Worm (Caenorhabditis elegans) whole organism, L2 larva: Measurements from ENCODE around the gene exc-1.

Experiments used
- C34F6.9 ChIP-seq: fragments of 150-350 bp; optimal IDR thresholded peaks from 2 replicates; lab custom pipeline; 2014; ENCODE audit warnings: missing biosample characterization, missing genetic modification characterization
- R02D3.7 ChIP-seq: fragments of 150-350 bp; optimal IDR thresholded peaks from 2 replicates; lab custom pipeline; 2014; ENCODE audit warnings: missing biosample characterization, missing genetic modification characterization
- Y55F3AM.14 ChIP-seq: fragments of 200-800 bp; sonication (Bioruptor generic); optimal IDR thresholded peaks from 2 replicates; lab custom pipeline; 2018; ENCODE audit warnings: mild to moderate bottlenecking, missing genetic modification characterization, missing compliant biosample characterization
- alr-1 ChIP-seq: fragments of 150-350 bp; optimal IDR thresholded peaks from 2 replicates; lab custom pipeline; 2014; ENCODE audit warnings: missing biosample characterization, missing genetic modification characterization
- aly-2 ChIP-seq: fragments of 150-350 bp; optimal IDR thresholded peaks from 2 replicates; lab custom pipeline; 2014; ENCODE audit warnings: missing biosample characterization, missing genetic modification characterization
- blmp-1 ChIP-seq: sonication (generic microtip); optimal IDR thresholded peaks from 2 replicates; lab custom pipeline; 2017; ENCODE audit warnings: missing genetic modification characterization, mild to moderate bottlenecking, missing compliant biosample characterization, antibody characterized with exemption, moderate library complexity; ENCODE audit not compliant: insufficient read depth
- ceh-82 ChIP-seq: fragments of 150-350 bp; optimal IDR thresholded peaks from 2 replicates; lab custom pipeline; 2014; ENCODE audit warnings: missing biosample characterization, missing genetic modification characterization
- crh-2 ChIP-seq: sonication (generic microtip); optimal IDR thresholded peaks from 2 replicates; lab custom pipeline; 2017; ENCODE audit warnings: missing biosample characterization, missing genetic modification characterization
- dmd-4 ChIP-seq: sonication (generic microtip); optimal IDR thresholded peaks from 2 replicates; lab custom pipeline; 2017; ENCODE audit warnings: missing biosample characterization, missing genetic modification characterization
- egl-27 ChIP-seq: sonication (generic microtip); optimal IDR thresholded peaks from 3 replicates; lab custom pipeline; 2017; ENCODE audit warnings: missing biosample characterization, missing genetic modification reagents, missing genetic modification characterization
- elt-1 ChIP-seq: fragments of 150-350 bp; optimal IDR thresholded peaks from 2 replicates; lab custom pipeline; 2014; ENCODE audit warnings: missing biosample characterization, missing genetic modification characterization
- elt-3 ChIP-seq: sonication (generic microtip); optimal IDR thresholded peaks from 2 replicates; lab custom pipeline; 2017; ENCODE audit warnings: missing biosample characterization, missing genetic modification characterization
- fos-1 ChIP-seq: fragments of 150-350 bp; optimal IDR thresholded peaks from 2 replicates; lab custom pipeline; 2014; ENCODE audit warnings: missing biosample characterization, missing genetic modification characterization
- gmeb-1 ChIP-seq: fragments of 150-350 bp; optimal IDR thresholded peaks from 2 replicates; lab custom pipeline; 2014; ENCODE audit warnings: missing biosample characterization, missing genetic modification characterization
- lin-11 ChIP-seq: fragments of 150-350 bp; sonication (generic microtip); optimal IDR thresholded peaks from 2 replicates; lab custom pipeline; 2014; ENCODE audit warnings: missing biosample characterization, missing genetic modification characterization, inconsistent platforms, mixed read lengths
- lin-13 ChIP-seq: fragments of 150-350 bp; optimal IDR thresholded peaks from 2 replicates; lab custom pipeline; 2014; ENCODE audit warnings: missing biosample characterization, missing genetic modification reagents, missing genetic modification characterization
- mab-5 ChIP-seq: fragments of 150-350 bp; optimal IDR thresholded peaks from 2 replicates; lab custom pipeline; 2014; ENCODE audit warnings: missing biosample characterization, missing genetic modification characterization
- mbf-1 ChIP-seq: sonication (generic microtip); optimal IDR thresholded peaks from 2 replicates; lab custom pipeline; 2017; ENCODE audit warnings: missing biosample characterization, missing genetic modification characterization
- mdl-1 ChIP-seq, 2 experiments: fragments of 150-350 bp in 1 of 2; sonication (generic microtip) in 1 of 2; optimal IDR thresholded peaks; 2 replicates each; lab custom pipeline; 2017; ENCODE audit warnings: missing biosample characterization in 2 of 2, missing genetic modification characterization in 2 of 2
- nhr-10 ChIP-seq: sonication (generic microtip); optimal IDR thresholded peaks from 2 replicates; lab custom pipeline; 2017; ENCODE audit warnings: missing biosample characterization, missing genetic modification characterization
- nhr-12 ChIP-seq: fragments of 150-350 bp; optimal IDR thresholded peaks from 2 replicates; lab custom pipeline; 2014; ENCODE audit warnings: missing biosample characterization, missing genetic modification characterization
- nhr-21 ChIP-seq: fragments of 150-350 bp; optimal IDR thresholded peaks from 2 replicates; lab custom pipeline; 2014; ENCODE audit warnings: missing biosample characterization, missing genetic modification characterization
- nhr-23 ChIP-seq: fragments of 150-350 bp; optimal IDR thresholded peaks from 2 replicates; lab custom pipeline; 2014; ENCODE audit warnings: missing biosample characterization, missing genetic modification reagents, missing genetic modification characterization
- nhr-237 ChIP-seq: fragments of 150-350 bp; optimal IDR thresholded peaks from 2 replicates; lab custom pipeline; 2014; ENCODE audit warnings: missing biosample characterization, missing genetic modification characterization
- nhr-25 ChIP-seq: fragments of 150-350 bp; sonication (generic microtip); optimal IDR thresholded peaks from 3 replicates; lab custom pipeline; 2014; ENCODE audit warnings: missing biosample characterization, missing genetic modification characterization
- nhr-6 ChIP-seq: fragments of 150-350 bp; optimal IDR thresholded peaks from 2 replicates; lab custom pipeline; 2014; ENCODE audit warnings: missing biosample characterization, missing genetic modification characterization
- nhr-77 ChIP-seq: fragments of 150-350 bp; optimal IDR thresholded peaks from 2 replicates; lab custom pipeline; 2014; ENCODE audit warnings: missing biosample characterization, missing genetic modification characterization
- peb-1 ChIP-seq: fragments of 150-350 bp; optimal IDR thresholded peaks from 2 replicates; lab custom pipeline; 2014; ENCODE audit warnings: missing biosample characterization, missing genetic modification characterization
- skn-1 ChIP-seq: sonication (generic microtip); optimal IDR thresholded peaks from 2 replicates; lab custom pipeline; 2017; ENCODE audit warnings: missing biosample characterization, missing genetic modification characterization
- sma-3 ChIP-seq: sonication (generic microtip); optimal IDR thresholded peaks from 2 replicates; lab custom pipeline; 2016; ENCODE audit warnings: missing genetic modification reagents, missing genetic modification characterization, missing compliant biosample characterization
- sma-9 ChIP-seq, 2 experiments: fragments of 150-350 bp in 1 of 2; sonication (generic microtip) in 1 of 2; optimal IDR thresholded peaks; 2 replicates each; lab custom pipeline; 2014 to 2016; ENCODE audit warnings: missing genetic modification characterization in 2 of 2, mild to moderate bottlenecking in 1 of 2, missing biosample characterization in 1 of 2, missing compliant biosample characterization in 1 of 2, missing genetic modification reagents in 1 of 2, moderate library complexity in 1 of 2
- snpc-4 ChIP-seq: fragments of 150-350 bp; optimal IDR thresholded peaks from 2 replicates; lab custom pipeline; 2014; ENCODE audit warnings: missing biosample characterization, missing genetic modification characterization
- unc-39 ChIP-seq: fragments of 150-350 bp; optimal IDR thresholded peaks from 2 replicates; lab custom pipeline; 2014; ENCODE audit warnings: missing biosample characterization, missing genetic modification characterization
- unc-55 ChIP-seq: fragments of 150-350 bp; sonication (generic microtip); optimal IDR thresholded peaks from 3 replicates; lab custom pipeline; 2014; ENCODE audit warnings: missing biosample characterization, missing genetic modification reagents, missing genetic modification characterization
- unc-62 ChIP-seq: fragments of 150-350 bp; optimal IDR thresholded peaks from 2 replicates; lab custom pipeline; 2014; ENCODE audit warnings: missing biosample characterization, missing genetic modification reagents, missing genetic modification characterization
- ztf-11 ChIP-seq: sonication (generic microtip); optimal IDR thresholded peaks from 2 replicates; lab custom pipeline; 2017; ENCODE audit warnings: missing biosample characterization, missing genetic modification characterization
- ztf-4 ChIP-seq: fragments of 150-350 bp; optimal IDR thresholded peaks from 2 replicates; lab custom pipeline; 2014; ENCODE audit warnings: missing biosample characterization, missing genetic modification characterization

The exc-1 gene

DNA sequence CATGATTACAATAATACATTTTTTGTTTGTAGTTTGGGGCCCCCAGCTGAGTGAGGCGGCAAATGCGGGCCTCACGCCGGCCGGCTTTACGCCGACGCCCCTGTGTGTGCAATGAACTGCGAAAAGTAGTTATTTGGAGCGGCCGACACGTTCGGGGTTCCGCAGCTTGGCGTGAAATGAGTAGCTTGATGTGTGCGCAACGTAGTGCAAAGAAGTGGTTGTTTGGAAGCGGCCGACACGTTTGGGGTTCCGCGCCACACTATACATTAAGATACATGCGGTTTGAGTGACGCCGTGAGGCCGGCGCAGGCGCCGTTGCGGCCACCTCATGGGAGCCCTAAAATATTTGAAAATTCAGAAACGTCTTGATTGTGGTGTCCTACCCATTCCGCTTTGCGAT lies 8.6 kb downstream of the exc-1 start:
- TF ChIP-seq snpc-4 (tag; lab: Kevin White, UChicago) = peak; percentile 24
- no peak for TF ChIP-seq unc-62 (GFP tag; lab: Kevin White, UChicago)

DNA sequence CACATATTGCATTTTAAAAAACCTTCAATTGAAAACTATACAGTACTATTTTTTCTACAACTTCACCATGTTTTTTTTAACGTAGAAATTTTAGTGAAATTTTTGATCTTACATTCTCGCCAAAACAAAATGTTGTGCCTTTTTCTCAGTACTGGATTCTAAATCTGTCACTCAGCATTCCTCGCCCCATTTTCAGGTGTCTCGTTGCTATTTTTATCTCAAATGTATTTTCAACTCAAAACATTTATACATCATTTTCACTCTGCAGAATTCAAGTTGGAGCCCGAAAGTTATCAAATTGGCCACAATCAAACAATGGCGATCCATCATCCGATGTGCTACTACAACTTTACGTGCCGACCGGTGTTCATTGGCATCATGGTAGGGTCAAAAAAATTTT lies 11.2 kb downstream of the exc-1 start, which contains the start of gene sprr-1:
Gene sprr-1 (plus strand): TSS at position 269 of the 400 bp plus-strand sequence.
- TF ChIP-seq blmp-1 (tag; lab: Kevin White, UChicago) = no peak
- no peak for TF ChIP-seq peb-1 (tag; lab: Kevin White, UChicago)
- TF ChIP-seq mdl-1 (tag; optimal IDR thresholded peaks at IDR 0.05; lab: Kevin White, UChicago) = no peak
- TF ChIP-seq C34F6.9 = no peak
- no peak for TF ChIP-seq nhr-10 (tag; lab: Kevin White, UChicago)
- TF ChIP-seq fos-1 (tag; lab: Kevin White, UChicago) = no peak
- no peak for TF ChIP-seq unc-55
- no peak for TF ChIP-seq mbf-1 (tag; lab: Kevin White, UChicago)
- TF ChIP-seq crh-2 (tag; lab: Kevin White, UChicago) = no peak
- TF ChIP-seq sma-9 (GFP tag; optimal IDR thresholded peaks at IDR 0.05; lab: Kevin White, UChicago) = no peak
- no peak for TF ChIP-seq sma-9 (tag; optimal IDR thresholded peaks at IDR 0.05; lab: Kevin White, UChicago)
- TF ChIP-seq nhr-237 (tag; lab: Kevin White, UChicago) = no peak
- TF ChIP-seq Y55F3AM.14 (GFP tag; lab: Kevin White, UChicago) = no peak
- TF ChIP-seq ztf-11 (tag; lab: Kevin White, UChicago) = no peak
- no peak for TF ChIP-seq R02D3.7 (tag; lab: Kevin White, UChicago)
- no peak for TF ChIP-seq dmd-4 (tag; lab: Kevin White, UChicago)
- no peak for TF ChIP-seq alr-1 (tag; lab: Kevin White, UChicago)
- TF ChIP-seq elt-3 (tag; lab: Kevin White, UChicago) = no peak
- TF ChIP-seq aly-2 (tag; lab: Kevin White, UChicago) = no peak
- no peak for TF ChIP-seq nhr-12
- TF ChIP-seq, all 48 proteins: peak for 0

DNA sequence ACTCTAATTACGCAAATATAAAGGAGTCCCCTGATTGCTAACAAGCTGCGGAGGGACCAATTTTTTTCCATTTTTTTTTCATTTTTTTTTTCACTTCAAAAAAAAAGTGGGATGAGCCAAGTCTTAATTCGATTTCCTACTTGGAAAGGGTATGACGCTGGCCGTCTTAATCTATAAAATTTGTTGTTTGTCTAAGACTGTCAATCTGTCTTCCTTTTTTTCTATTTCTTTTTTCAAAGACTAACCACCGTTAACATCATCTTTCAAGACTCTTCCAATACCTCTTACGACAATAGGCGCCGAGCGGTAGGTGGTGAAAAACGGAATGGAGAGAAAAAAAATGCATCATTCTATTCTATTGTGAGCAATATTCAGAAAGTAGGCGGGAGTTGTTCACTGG lies 12.2 kb downstream of the exc-1 start:
- TF ChIP-seq nhr-23 (tag; lab: Kevin White, UChicago) (no peak), unc-62 (GFP tag; lab: Kevin White, UChicago) (no peak), ztf-4 (no peak), lin-13 (no peak), nhr-6 (tag; lab: Kevin White, UChicago) (no peak), unc-39 (tag; lab: Kevin White, UChicago) (no peak), gmeb-1 (tag; lab: Kevin White, UChicago) (no peak), alr-1 (tag; lab: Kevin White, UChicago) (no peak), R02D3.7 (tag; lab: Kevin White, UChicago) (no peak), ztf-11 (tag; lab: Kevin White, UChicago) (no peak), elt-1 (tag; lab: Kevin White, UChicago) (no peak), ceh-82 (tag; lab: Kevin White, UChicago) (no peak), sma-9 (GFP tag; optimal IDR thresholded peaks at IDR 0.05; lab: Kevin White, UChicago) (no peak), sma-9 (tag; optimal IDR thresholded peaks at IDR 0.05; lab: Kevin White, UChicago) (no peak), peb-1 (tag; lab: Kevin White, UChicago) (no peak), mdl-1 (tag; optimal IDR thresholded peaks at IDR 0.05; lab: Kevin White, UChicago) (no peak), elt-3 (tag; lab: Kevin White, UChicago) (no peak), nhr-12 (no peak), nhr-77 (tag; lab: Kevin White, UChicago) (no peak), lin-11 (tag; lab: Kevin White, UChicago) (no peak)

DNA sequence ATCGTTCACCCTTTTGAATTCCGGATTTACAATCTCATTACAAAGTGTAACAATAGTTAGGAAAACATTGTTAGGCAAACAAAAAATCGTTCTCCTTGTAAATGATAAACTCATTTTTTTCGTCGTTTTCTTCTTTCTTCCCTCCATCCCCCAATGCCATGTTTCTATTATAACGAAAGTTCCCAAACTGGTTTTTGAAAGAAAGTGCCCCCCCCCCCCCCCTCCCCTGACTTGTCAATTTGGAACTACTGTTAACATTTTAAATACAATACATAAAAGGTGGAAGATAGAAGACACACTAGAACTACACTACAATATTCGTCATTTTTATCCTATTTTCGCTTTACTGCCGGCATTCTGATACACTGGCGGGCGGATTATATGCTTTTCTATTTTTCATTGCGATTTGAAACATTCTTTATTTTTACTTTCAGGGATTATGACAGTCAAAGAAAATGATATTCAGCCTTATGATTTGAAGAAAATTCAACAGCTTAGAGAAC lies 30.9 kb downstream of the exc-1 start, which contains the start of gene R03A10.5:
Gene R03A10.5 (plus strand): TSS at position 431 of the 503 bp plus-strand sequence.
- TF ChIP-seq unc-55 (no peak), snpc-4 (tag; lab: Kevin White, UChicago) (no peak), nhr-12 (no peak), skn-1 (tag; lab: Kevin White, UChicago) (no peak), nhr-77 (tag; lab: Kevin White, UChicago) (no peak), nhr-21 (tag; lab: Kevin White, UChicago) (no peak), aly-2 (tag; lab: Kevin White, UChicago) (no peak), sma-3 (no peak), mdl-1 (tag; optimal IDR thresholded peaks at IDR 0.05; lab: Kevin White, UChicago) (no peak), elt-1 (tag; lab: Kevin White, UChicago) (no peak), blmp-1 (tag; lab: Kevin White, UChicago) (no peak), nhr-25 (tag; lab: Kevin White, UChicago) (no peak), mab-5 (no peak), egl-27 (tag; lab: Kevin White, UChicago) (no peak)
